Worm (Caenorhabditis elegans): ENCODE data around the gene npr-22.

npr-22 gene

ce11 chrIV:8570253-8570652 is 11.0 kb downstream of the npr-22 start, which contains the start of gene Y59H11AM.4:
Gene Y59H11AM.4, minus strand, starts transcription at chrIV:8570353.
- TF ChIP-seq nhr-28 (tag; optimal IDR thresholded peaks at IDR 0.05) (no peak), skn-1 (tag; optimal IDR thresholded peaks at IDR 0.05) (no peak), unc-62 (GFP tag; optimal IDR thresholded peaks at IDR 0.05) (no peak), ztf-11 (tag; optimal IDR thresholded peaks at IDR 0.05) (no peak), lin-15B (tag; optimal IDR thresholded peaks at IDR 0.05) (no peak), nhr-12 (tag; optimal IDR thresholded peaks at IDR 0.05) (no peak), sea-2 (GFP tag; optimal IDR thresholded peaks at IDR 0.05) (no peak), nhr-25 (tag; optimal IDR thresholded peaks at IDR 0.05) (no peak), R02D3.7 (tag; optimal IDR thresholded peaks at IDR 0.05) (no peak), unc-39 (tag; optimal IDR thresholded peaks at IDR 0.05) (no peak), nhr-76 (tag; optimal IDR thresholded peaks at IDR 0.05) (no peak)

DNA sequence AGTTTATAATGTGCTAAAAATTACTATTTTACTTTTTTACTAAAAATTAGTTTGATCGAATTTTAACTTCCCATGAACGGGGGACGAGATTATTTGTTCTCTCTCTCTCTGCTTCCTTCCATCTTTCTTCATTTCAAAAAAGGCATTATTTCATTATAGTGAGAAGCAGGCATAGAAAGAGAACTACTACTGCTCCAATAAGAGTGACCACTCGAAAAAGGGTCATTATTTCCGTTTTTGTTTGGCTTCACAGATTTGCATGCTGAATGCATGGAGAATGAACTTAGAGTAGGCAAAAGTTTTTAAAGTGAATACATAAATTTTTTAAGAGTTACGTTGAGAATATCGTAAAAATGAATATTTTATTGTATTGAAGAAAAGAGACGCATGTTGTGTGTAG is 11.5 kb downstream of the npr-22 start:
- TF ChIP-seq zag-1 (tag; optimal IDR thresholded peaks at IDR 0.05) (no peak), eor-1 (tag; optimal IDR thresholded peaks at IDR 0.05) (no peak), pqm-1 (tag; optimal IDR thresholded peaks at IDR 0.05) (no peak), unc-39 (tag; optimal IDR thresholded peaks at IDR 0.05) (no peak), nhr-237 (tag; optimal IDR thresholded peaks at IDR 0.05) (no peak), nhr-25 (tag; optimal IDR thresholded peaks at IDR 0.05) (no peak), jun-1 (tag; optimal IDR thresholded peaks at IDR 0.05) (no peak), nhr-12 (tag; optimal IDR thresholded peaks at IDR 0.05) (no peak), nhr-77 (tag; optimal IDR thresholded peaks at IDR 0.05) (no peak), nhr-11 (tag; optimal IDR thresholded peaks at IDR 0.05) (no peak), ama-1 (optimal IDR thresholded peaks at IDR 0.05) (no peak), ceh-9 (tag; optimal IDR thresholded peaks at IDR 0.05) (no peak), ztf-4 (tag; optimal IDR thresholded peaks at IDR 0.05) (no peak), hmg-11 (tag; optimal IDR thresholded peaks at IDR 0.05) (no peak), mdl-1 (tag; optimal IDR thresholded peaks at IDR 0.05) (no peak), nhr-23 (tag; optimal IDR thresholded peaks at IDR 0.05) (no peak)

DNA sequence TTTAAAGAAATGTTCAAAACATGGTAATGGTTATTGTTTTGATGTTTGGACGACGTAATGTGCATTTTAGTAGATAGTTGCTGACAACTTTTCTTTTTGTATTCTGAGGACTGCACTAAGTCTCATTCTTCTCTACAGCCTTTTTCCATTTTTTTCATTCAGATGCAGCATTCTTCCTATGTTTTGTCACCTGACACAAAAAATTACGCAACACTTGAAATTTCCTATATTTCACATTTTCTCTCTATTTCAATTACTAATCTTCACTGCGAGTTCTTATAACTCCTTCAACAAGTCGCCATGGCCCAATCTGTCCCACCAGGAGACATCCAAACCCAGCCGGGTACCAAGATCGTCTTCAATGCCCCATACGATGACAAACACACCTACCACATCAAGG is 11.9 kb downstream of the npr-22 start, which contains the start of gene Y59H11AM.1:
Gene Y59H11AM.1 (plus strand): TSS at position 301 of the 400 bp plus-strand sequence.
- TF ChIP-seq ama-1 (optimal IDR thresholded peaks at IDR 0.05) (no peak), nhr-76 (tag; optimal IDR thresholded peaks at IDR 0.05) (no peak), pqm-1 (tag; optimal IDR thresholded peaks at IDR 0.05) (no peak), hmg-11 (tag; optimal IDR thresholded peaks at IDR 0.05) (no peak), nhr-11 (tag; optimal IDR thresholded peaks at IDR 0.05) (no peak), mml-1 (tag; optimal IDR thresholded peaks at IDR 0.05) (no peak), egl-5 (tag; optimal IDR thresholded peaks at IDR 0.05) (no peak), tbx-2 (tag; optimal IDR thresholded peaks at IDR 0.05) (no peak), nhr-43 (tag; optimal IDR thresholded peaks at IDR 0.05; ENCODE audit: poor library complexity, severe bottlenecking) (no peak), lsy-12 (tag; optimal IDR thresholded peaks at IDR 0.05) (no peak), nhr-67 (tag; optimal IDR thresholded peaks at IDR 0.05) (no peak), ceh-9 (tag; optimal IDR thresholded peaks at IDR 0.05) (no peak), nhr-12 (tag; optimal IDR thresholded peaks at IDR 0.05) (no peak), ceh-82 (tag; optimal IDR thresholded peaks at IDR 0.05) (no peak), unc-39 (tag; optimal IDR thresholded peaks at IDR 0.05) (no peak), unc-62 (GFP tag; optimal IDR thresholded peaks at IDR 0.05) (no peak), nhr-77 (tag; optimal IDR thresholded peaks at IDR 0.05) (no peak), aly-2 (tag; optimal IDR thresholded peaks at IDR 0.05) (no peak)

- TF ChIP-seq skn-1 (tag; optimal IDR thresholded peaks at IDR 0.05) (peak; percentile 67), elt-1 (tag; optimal IDR thresholded peaks at IDR 0.05) (no peak), nhr-23 (tag; optimal IDR thresholded peaks at IDR 0.05) (no peak), nhr-237 (tag; optimal IDR thresholded peaks at IDR 0.05) (no peak), nhr-43 (tag; optimal IDR thresholded peaks at IDR 0.05; ENCODE audit: poor library complexity, severe bottlenecking) (no peak), fkh-2 (tag; optimal IDR thresholded peaks at IDR 0.05) (no peak), tbx-2 (tag; optimal IDR thresholded peaks at IDR 0.05) (no peak), pha-4 (tag; optimal IDR thresholded peaks at IDR 0.05) (peak; percentile 51), fos-1 (tag; optimal IDR thresholded peaks at IDR 0.05) (no peak), ztf-4 (tag; optimal IDR thresholded peaks at IDR 0.05) (no peak), nfya-1 (tag; optimal IDR thresholded peaks at IDR 0.05; ENCODE audit: insufficient read depth) (no peak), nhr-67 (tag; optimal IDR thresholded peaks at IDR 0.05) (no peak), elt-2 (tag; optimal IDR thresholded peaks at IDR 0.05) (peak; percentile 97), R02D3.7 (tag; optimal IDR thresholded peaks at IDR 0.05) (no peak), egl-5 (tag; optimal IDR thresholded peaks at IDR 0.05) (no peak), pqm-1 (tag; optimal IDR thresholded peaks at IDR 0.05) (peak; percentile 93), fkh-10 (GFP tag; optimal IDR thresholded peaks at IDR 0.05) (no peak), nhr-11 (tag; optimal IDR thresholded peaks at IDR 0.05) (no peak), lsy-12 (tag; optimal IDR thresholded peaks at IDR 0.05) (no peak), nhr-77 (tag; optimal IDR thresholded peaks at IDR 0.05) (no peak), nhr-12 (tag; optimal IDR thresholded peaks at IDR 0.05) (no peak), ceh-16 (tag; optimal IDR thresholded peaks at IDR 0.05) (no peak), jun-1 (tag; optimal IDR thresholded peaks at IDR 0.05) (peak; percentile 49)
Measured at ce11 chrIV:8585076-8586033, 26.1 kb downstream of the npr-22 start, which contains the start of gene catp-7. Gene catp-7, plus strand, starts transcription at chrIV:8585983.

Data from whole organism, L3 larva.